Fruit fly (Drosophila melanogaster) whole organism, adult: ENCODE results near the gene Tnpo-SR.

Experiments used
- CG11617 ChIP-seq: fragments of 200-800 bp; sonication (Bioruptor generic); optimal IDR thresholded peaks from 2 replicates; lab custom pipeline; 2017; ENCODE audit warnings: mild to moderate bottlenecking, missing biosample characterization, missing genetic modification reagents, missing genetic modification characterization
- CG12768 ChIP-seq: fragments of 200-800 bp; sonication (Bioruptor generic); optimal IDR thresholded peaks from 2 replicates; lab custom pipeline; 2017; ENCODE audit warnings: missing biosample characterization, missing genetic modification characterization, mild to moderate bottlenecking, moderate library complexity, missing genetic modification reagents
- CG14711 ChIP-seq: fragments of 200-800 bp; sonication (Bioruptor generic); optimal IDR thresholded peaks from 2 replicates; lab custom pipeline; 2018; ENCODE audit warnings: missing biosample characterization, mild to moderate bottlenecking, missing genetic modification characterization, moderate library complexity
- CG1620 ChIP-seq: fragments of 200-800 bp; sonication (Bioruptor generic); optimal IDR thresholded peaks from 2 replicates; lab custom pipeline; 2016; ENCODE audit warnings: missing biosample characterization, missing genetic modification characterization
- CG33017 ChIP-seq: fragments of 200-800 bp; sonication (Bioruptor generic); optimal IDR thresholded peaks from 2 replicates; lab custom pipeline; 2018; ENCODE audit warnings: missing biosample characterization, mild to moderate bottlenecking, missing genetic modification characterization, moderate library complexity
- CG5204 ChIP-seq: fragments of 200-800 bp; sonication (Bioruptor generic); optimal IDR thresholded peaks from 2 replicates; lab custom pipeline; 2016; ENCODE audit warnings: missing biosample characterization, missing genetic modification characterization
- CG7045 ChIP-seq: fragments of 200-800 bp; sonication (Bioruptor generic); optimal IDR thresholded peaks from 2 replicates; lab custom pipeline; 2017; ENCODE audit warnings: missing biosample characterization, mild to moderate bottlenecking, missing genetic modification characterization
- CG7101 ChIP-seq: fragments of 200-800 bp; sonication (Bioruptor generic); optimal IDR thresholded peaks from 2 replicates; lab custom pipeline; 2018; ENCODE audit warnings: missing biosample characterization, mild to moderate bottlenecking, missing genetic modification characterization, moderate library complexity
- Clk ChIP-seq: fragments of 200-800 bp; sonication (Bioruptor generic); optimal IDR thresholded peaks from 2 replicates; lab custom pipeline; 2017; ENCODE audit warnings: missing biosample characterization, missing genetic modification characterization
- Crg-1 ChIP-seq: fragments of 200-800 bp; sonication (Bioruptor generic); optimal IDR thresholded peaks from 2 replicates; lab custom pipeline; 2016; ENCODE audit warnings: missing biosample characterization, missing genetic modification characterization
- Hr96 ChIP-seq: fragments of 200-800 bp; sonication (Bioruptor generic); optimal IDR thresholded peaks from 2 replicates; lab custom pipeline; 2016; ENCODE audit warnings: missing biosample characterization, missing genetic modification characterization
- Mnt ChIP-seq: fragments of 200-800 bp; sonication (Bioruptor generic); optimal IDR thresholded peaks from 2 replicates; lab custom pipeline; 2016; ENCODE audit warnings: missing biosample characterization, mild to moderate bottlenecking, missing genetic modification characterization
- bab1 ChIP-seq: fragments of 200-800 bp; sonication (Bioruptor generic); optimal IDR thresholded peaks from 3 replicates; lab custom pipeline; 2019; ENCODE audit warnings: missing biosample characterization, mild to moderate bottlenecking, missing genetic modification characterization, moderate library complexity
- cic ChIP-seq: fragments of 200-800 bp; sonication (Bioruptor generic); optimal IDR thresholded peaks from 2 replicates; lab custom pipeline; 2017; ENCODE audit warnings: missing biosample characterization, mild to moderate bottlenecking, missing genetic modification characterization, moderate library complexity
- cnc ChIP-seq, 2 experiments: fragments of >200 bp; optimal IDR thresholded peaks; 2 replicates each; lab custom pipeline; 2017
- kay ChIP-seq: fragments of 200-800 bp; sonication (Bioruptor generic); peaks from one replicate; lab custom pipeline; 2016; ENCODE audit warnings: missing biosample characterization, missing genetic modification characterization, borderline replicate concordance
- ovo ChIP-seq: fragments of 200-800 bp; sonication (Bioruptor generic); optimal IDR thresholded peaks from 2 replicates; lab custom pipeline; 2016; ENCODE audit warnings: missing biosample characterization, missing genetic modification characterization
- pad ChIP-seq: fragments of 200-800 bp; sonication (Bioruptor generic); optimal IDR thresholded peaks from 3 replicates; lab custom pipeline; 2017; ENCODE audit warnings: missing biosample characterization, missing genetic modification characterization, mild to moderate bottlenecking, moderate library complexity, missing genetic modification reagents
- tj ChIP-seq: fragments of 200-800 bp; sonication (Bioruptor generic); optimal IDR thresholded peaks from 3 replicates; lab custom pipeline; 2017; ENCODE audit warnings: missing biosample characterization, mild to moderate bottlenecking, missing genetic modification characterization, moderate library complexity
- toe ChIP-seq: fragments of 200-800 bp; sonication (Bioruptor generic); optimal IDR thresholded peaks from 2 replicates; lab custom pipeline; 2016; ENCODE audit warnings: missing biosample characterization, missing genetic modification characterization

Tnpo-SR gene

dm6 chr2L:2727364-2727763 is 32.4 kb upstream of the Tnpo-SR start:
- TF ChIP-seq CG14711 (tag; lab: Kevin White, UChicago): no peak
- no peak for TF ChIP-seq cnc (optimal IDR thresholded peaks at IDR 0.05; lab: Kevin White, UChicago)
- no peak for TF ChIP-seq toe (GFP tag; lab: Kevin White, UChicago)
- no peak for TF ChIP-seq CG7045
- no peak for TF ChIP-seq CG12768 (GFP tag; lab: Kevin White, UChicago)
- TF ChIP-seq Clk (GFP tag; lab: Kevin White, UChicago): no peak
- TF ChIP-seq ovo (GFP tag; lab: Kevin White, UChicago): no peak
- no peak for TF ChIP-seq CG33017 (tag; lab: Kevin White, UChicago)
- TF ChIP-seq kay: no peak
- TF ChIP-seq Hr96 (GFP tag; lab: Kevin White, UChicago): no peak
- no peak for TF ChIP-seq CG7101 (tag; lab: Kevin White, UChicago)

DNA sequence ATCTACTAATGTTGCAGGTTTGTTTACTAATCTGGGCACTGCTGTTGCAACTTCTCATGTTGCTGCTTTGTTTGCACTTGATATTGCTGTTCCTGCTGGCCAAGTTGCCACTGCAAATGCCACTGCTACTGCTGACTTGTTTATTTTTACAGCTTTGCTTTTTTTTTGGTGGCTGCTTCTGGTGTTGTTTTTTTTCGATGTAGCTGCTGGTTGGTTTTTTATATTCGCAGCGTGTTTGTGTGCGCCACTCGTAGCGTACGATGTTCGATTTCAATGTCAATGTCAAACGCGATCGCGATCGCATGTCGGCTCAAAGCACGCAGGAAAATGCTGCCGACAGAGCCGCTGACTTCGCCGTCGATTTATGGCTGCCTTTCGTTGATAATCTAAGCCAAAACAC is 31.9 kb upstream of the Tnpo-SR start:
- TF ChIP-seq cic (GFP tag; lab: Kevin White, UChicago) (no peak), Clk (GFP tag; lab: Kevin White, UChicago) (no peak), CG5204 (GFP tag; lab: Kevin White, UChicago) (no peak), CG14711 (tag; lab: Kevin White, UChicago) (no peak), Crg-1 (no peak), kay (no peak), tj (GFP tag; lab: Kevin White, UChicago) (no peak), Hr96 (GFP tag; lab: Kevin White, UChicago) (no peak), CG33017 (tag; lab: Kevin White, UChicago) (no peak), bab1 (GFP tag; lab: Kevin White, UChicago) (no peak), Mnt (GFP tag; lab: Kevin White, UChicago) (no peak), pad (GFP tag; lab: Kevin White, UChicago) (no peak)

dm6 chr2L:2728577-2728976 is 31.1 kb upstream of the Tnpo-SR start:
- TF ChIP-seq tj (GFP tag; lab: Kevin White, UChicago) (peak; percentile 62), cnc (optimal IDR thresholded peaks at IDR 0.05; lab: Kevin White, UChicago) (no peak), CG14711 (tag; lab: Kevin White, UChicago) (peak; percentile 7), ovo (GFP tag; lab: Kevin White, UChicago) (no peak), cic (GFP tag; lab: Kevin White, UChicago) (peak; percentile 80), CG11617 (GFP tag; lab: Kevin White, UChicago) (no peak), kay (peak; percentile 66), pad (GFP tag; lab: Kevin White, UChicago) (no peak)

- TF ChIP-seq CG5204 (GFP tag; lab: Kevin White, UChicago): no peak
- no peak for TF ChIP-seq Clk (GFP tag; lab: Kevin White, UChicago)
- TF ChIP-seq CG14711 (tag; lab: Kevin White, UChicago): peak; percentile 54
- TF ChIP-seq kay: peak; percentile 9
- peak; percentile 9 for TF ChIP-seq Hr96 (GFP tag; lab: Kevin White, UChicago)
- peak; percentile 12 for TF ChIP-seq pad (GFP tag; lab: Kevin White, UChicago)
- peak; percentile 5 for TF ChIP-seq Crg-1
- no peak for TF ChIP-seq cnc (optimal IDR thresholded peaks at IDR 0.05; lab: Kevin White, UChicago)
- TF ChIP-seq bab1 (GFP tag; lab: Kevin White, UChicago): peak; percentile 26
- peak; percentile 63 for TF ChIP-seq Mnt (GFP tag; lab: Kevin White, UChicago)
- peak; percentile 50 for TF ChIP-seq cic (GFP tag; lab: Kevin White, UChicago)
- TF ChIP-seq CG11617 (GFP tag; lab: Kevin White, UChicago): peak; percentile 14
- no peak for TF ChIP-seq toe (GFP tag; lab: Kevin White, UChicago)
- TF ChIP-seq tj (GFP tag; lab: Kevin White, UChicago): peak; percentile 75
- peak; percentile 42 for TF ChIP-seq CG7101 (tag; lab: Kevin White, UChicago)
- TF ChIP-seq CG33017 (tag; lab: Kevin White, UChicago): peak; percentile 72
- no peak for TF ChIP-seq CG1620
- TF ChIP-seq CG12768 (GFP tag; lab: Kevin White, UChicago): peak; percentile 59
- peak; percentile 44 for TF ChIP-seq CG7045
Observed at dm6 chr2L:2729882-2730281, 29.8 kb upstream of the Tnpo-SR start.

- peak; percentile 73 for TF ChIP-seq kay
- no peak for TF ChIP-seq CG5204 (GFP tag; lab: Kevin White, UChicago)
Observed at dm6 chr2L:2730756-2731155, 29.0 kb upstream of the Tnpo-SR start.

dm6 chr2L:2731370-2732138 is 28.2 kb upstream of the Tnpo-SR start:
- TF ChIP-seq Clk (GFP tag; lab: Kevin White, UChicago): no peak
- TF ChIP-seq Hr96 (GFP tag; lab: Kevin White, UChicago): no peak
- TF ChIP-seq CG1620: peak; percentile 17
- peak; percentile 47 for TF ChIP-seq toe (GFP tag; lab: Kevin White, UChicago)
- TF ChIP-seq Mnt (GFP tag; lab: Kevin White, UChicago): no peak
- TF ChIP-seq kay: peak; percentile 59
- TF ChIP-seq pad (GFP tag; lab: Kevin White, UChicago): no peak
- TF ChIP-seq cic (GFP tag; lab: Kevin White, UChicago): no peak
- TF ChIP-seq Crg-1: no peak
- peak; percentile 43 for TF ChIP-seq CG7045
- TF ChIP-seq CG11617 (GFP tag; lab: Kevin White, UChicago): peak; percentile 45
- no peak for TF ChIP-seq cnc (optimal IDR thresholded peaks at IDR 0.05; lab: Kevin White, UChicago)
- TF ChIP-seq CG5204 (GFP tag; lab: Kevin White, UChicago): peak; percentile 43
- peak; percentile 23 for TF ChIP-seq CG33017 (tag; lab: Kevin White, UChicago)
- no peak for TF ChIP-seq bab1 (GFP tag; lab: Kevin White, UChicago)
- peak; percentile 54 for TF ChIP-seq CG7101 (tag; lab: Kevin White, UChicago)
- TF ChIP-seq CG14711 (tag; lab: Kevin White, UChicago): peak; percentile 49
- TF ChIP-seq CG12768 (GFP tag; lab: Kevin White, UChicago): no peak
- TF ChIP-seq ovo (GFP tag; lab: Kevin White, UChicago): no peak
- TF ChIP-seq tj (GFP tag; lab: Kevin White, UChicago): no peak
